Fruit fly (Drosophila melanogaster) whole organism: ENCODE data around the gene Mob3.

Experiments used
- CG8478 ChIP-seq: fragments of >200 bp; optimal IDR thresholded peaks from 2 replicates; lab custom pipeline; 2018; ENCODE audit warnings: inconsistent platforms
- Dll ChIP-seq: fragments of >200 bp; optimal IDR thresholded peaks from 2 replicates; lab custom pipeline; 2017
- EcR ChIP-seq, 2 experiments: fragments of >200 bp; optimal IDR thresholded peaks; 2 replicates each; lab custom pipeline; 2017; ENCODE audit warnings: missing biosample characterization in 2 of 2, missing genetic modification characterization in 2 of 2, missing genetic modification reagents in 2 of 2
- pan ChIP-seq: fragments of >200 bp; optimal IDR thresholded peaks from 2 replicates; lab custom pipeline; 2017
- psq ChIP-seq: fragments of >200 bp; optimal IDR thresholded peaks from 2 replicates; lab custom pipeline; 2017
- usp ChIP-seq: fragments of >200 bp; optimal IDR thresholded peaks from 2 replicates; lab custom pipeline; 2017; ENCODE audit warnings: missing biosample characterization, missing genetic modification characterization, mixed read lengths

DNA sequence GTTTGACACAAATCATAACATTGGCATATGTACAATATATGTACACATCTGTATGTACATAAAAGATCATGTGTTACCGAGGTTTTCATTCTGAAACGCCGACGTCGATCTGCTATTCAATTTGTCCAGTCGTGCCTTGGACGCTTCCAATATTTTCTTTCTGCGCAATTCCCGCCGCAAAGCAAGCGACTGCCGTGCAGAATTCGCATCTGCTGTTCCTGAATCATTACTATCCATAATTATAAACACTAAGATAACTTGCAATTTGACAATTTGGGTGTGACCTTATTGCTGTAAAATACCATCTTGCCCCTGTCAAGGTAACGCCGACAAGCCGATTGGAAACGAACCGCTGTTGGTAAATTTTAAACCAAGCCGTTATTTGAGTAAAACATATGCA is 46.7 kb downstream of the Mob3 start:
- TF ChIP-seq CG8478 (lab: Kevin White, UChicago) (no peak), psq (lab: Kevin White, UChicago) (no peak), usp (GFP tag; lab: Kevin White, UChicago) (no peak), pan (lab: Kevin White, UChicago) (no peak), EcR (GFP tag; optimal IDR thresholded peaks at IDR 0.05; lab: Kevin White, UChicago) (no peak), Dll (no peak)
